Worm (Caenorhabditis elegans): Measurements from ENCODE around the gene rpoa-49.

rpoa-49 gene

ce11 chrII:24559-24998 lies 20.3 kb upstream of the rpoa-49 start, which contains the start of gene enee-1 (continued):
- TF ChIP-seq ceh-9 (tag; optimal IDR thresholded peaks at IDR 0.05): no peak
- no peak for TF ChIP-seq sea-2 (GFP tag; optimal IDR thresholded peaks at IDR 0.05)
- peak; percentile 46 for TF ChIP-seq pqm-1 (tag; optimal IDR thresholded peaks at IDR 0.05)
- no peak for TF ChIP-seq unc-62 (GFP tag; optimal IDR thresholded peaks at IDR 0.05)
- no peak for TF ChIP-seq ZK546.5 (tag; optimal IDR thresholded peaks at IDR 0.05)
- peak; percentile 49 for TF ChIP-seq fos-1 (tag; optimal IDR thresholded peaks at IDR 0.05)
- TF ChIP-seq eor-1 (tag; optimal IDR thresholded peaks at IDR 0.05): no peak
- TF ChIP-seq aly-2 (tag; optimal IDR thresholded peaks at IDR 0.05): no peak
- TF ChIP-seq lin-15B (tag; optimal IDR thresholded peaks at IDR 0.05): peak; percentile 90
- peak; percentile 79 for TF ChIP-seq ztf-4 (tag; optimal IDR thresholded peaks at IDR 0.05)
- TF ChIP-seq lsy-12 (tag; optimal IDR thresholded peaks at IDR 0.05): peak; percentile 77
- no peak for TF ChIP-seq fkh-2 (tag; optimal IDR thresholded peaks at IDR 0.05)
- peak; percentile 90 for TF ChIP-seq nfya-1 (tag; optimal IDR thresholded peaks at IDR 0.05; ENCODE audit: insufficient read depth)
- no peak for TF ChIP-seq egl-27 (tag; optimal IDR thresholded peaks at IDR 0.05)
- no peak for TF ChIP-seq nhr-12 (tag; optimal IDR thresholded peaks at IDR 0.05)
- peak; percentile 93 for TF ChIP-seq pha-4 (tag; optimal IDR thresholded peaks at IDR 0.05)
- TF ChIP-seq snpc-4 (tag; optimal IDR thresholded peaks at IDR 0.05): peak; percentile 74
- TF ChIP-seq elt-2 (tag; optimal IDR thresholded peaks at IDR 0.05): peak; percentile 42
- no peak for TF ChIP-seq elt-3 (tag; optimal IDR thresholded peaks at IDR 0.05)
- TF ChIP-seq mml-1 (tag; optimal IDR thresholded peaks at IDR 0.05): no peak

- TF ChIP-seq daf-12 (tag; optimal IDR thresholded peaks at IDR 0.05) (no peak), nhr-28 (tag; optimal IDR thresholded peaks at IDR 0.05) (no peak), ceh-9 (tag; optimal IDR thresholded peaks at IDR 0.05) (no peak), nhr-25 (tag; optimal IDR thresholded peaks at IDR 0.05) (peak; percentile 62)
Observed at ce11 chrII:28283-28682, 16.6 kb upstream of the rpoa-49 start, which contains the start of gene F23F1.4. Gene F23F1.4, minus strand, starts transcription at chrII:28423.

- no peak for TF ChIP-seq ceh-28 (tag; optimal IDR thresholded peaks at IDR 0.05)
- TF ChIP-seq mml-1 (tag; optimal IDR thresholded peaks at IDR 0.05): no peak
- TF ChIP-seq hmg-11 (tag; optimal IDR thresholded peaks at IDR 0.05): no peak
- peak; percentile 45 for TF ChIP-seq nhr-25 (tag; optimal IDR thresholded peaks at IDR 0.05)
Observed at ce11 chrII:29578-29977, 15.3 kb upstream of the rpoa-49 start.

- TF ChIP-seq lin-15B (tag; optimal IDR thresholded peaks at IDR 0.05): peak; percentile 38
- no peak for TF ChIP-seq pha-4 (tag; optimal IDR thresholded peaks at IDR 0.05)
- peak; percentile 2 for TF ChIP-seq lin-39 (tag; optimal IDR thresholded peaks at IDR 0.05)
- TF ChIP-seq nhr-43 (tag; optimal IDR thresholded peaks at IDR 0.05; ENCODE audit: poor library complexity, severe bottlenecking): no peak
- peak; percentile 58 for TF ChIP-seq R02D3.7 (tag; optimal IDR thresholded peaks at IDR 0.05)
- TF ChIP-seq nfya-1 (tag; optimal IDR thresholded peaks at IDR 0.05; ENCODE audit: insufficient read depth): peak; percentile 41
- TF ChIP-seq daf-12 (tag; optimal IDR thresholded peaks at IDR 0.05): no peak
- no peak for TF ChIP-seq fos-1 (tag; optimal IDR thresholded peaks at IDR 0.05)
- TF ChIP-seq ceh-28 (tag; optimal IDR thresholded peaks at IDR 0.05): peak; percentile 44
Observed at ce11 chrII:31521-31920, 13.3 kb upstream of the rpoa-49 start, which contains the start of the genes F23F1.5 and fbxc-54. Gene F23F1.5, minus strand, starts transcription at chrII:31584. Gene fbxc-54, plus strand, starts transcription at chrII:31719.

ce11 chrII:33904-34303 lies 10.9 kb upstream of the rpoa-49 start, which contains the start of gene F23F1.2:
Gene F23F1.2, plus strand, starts transcription at chrII:34204.
- TF ChIP-seq eor-1 (tag; optimal IDR thresholded peaks at IDR 0.05) (no peak), mdl-1 (tag; optimal IDR thresholded peaks at IDR 0.05) (no peak), unc-62 (GFP tag; optimal IDR thresholded peaks at IDR 0.05) (no peak), ceh-28 (tag; optimal IDR thresholded peaks at IDR 0.05) (no peak), nhr-237 (tag; optimal IDR thresholded peaks at IDR 0.05) (no peak)

- TF ChIP-seq elt-2 (tag; optimal IDR thresholded peaks at IDR 0.05) (no peak), nhr-76 (tag; optimal IDR thresholded peaks at IDR 0.05) (no peak), nfya-1 (tag; optimal IDR thresholded peaks at IDR 0.05; ENCODE audit: insufficient read depth) (no peak), lin-15B (tag; optimal IDR thresholded peaks at IDR 0.05) (no peak), daf-12 (tag; optimal IDR thresholded peaks at IDR 0.05) (no peak), nhr-43 (tag; optimal IDR thresholded peaks at IDR 0.05; ENCODE audit: poor library complexity, severe bottlenecking) (no peak), R02D3.7 (tag; optimal IDR thresholded peaks at IDR 0.05) (no peak), pqm-1 (tag; optimal IDR thresholded peaks at IDR 0.05) (no peak), nhr-67 (tag; optimal IDR thresholded peaks at IDR 0.05) (no peak), zag-1 (tag; optimal IDR thresholded peaks at IDR 0.05) (no peak), pha-4 (tag; optimal IDR thresholded peaks at IDR 0.05) (no peak), nhr-25 (tag; optimal IDR thresholded peaks at IDR 0.05) (no peak), tbx-2 (tag; optimal IDR thresholded peaks at IDR 0.05) (no peak), ceh-82 (tag; optimal IDR thresholded peaks at IDR 0.05) (no peak), nhr-12 (tag; optimal IDR thresholded peaks at IDR 0.05) (no peak), nhr-237 (tag; optimal IDR thresholded peaks at IDR 0.05) (no peak), hmg-11 (tag; optimal IDR thresholded peaks at IDR 0.05) (no peak), mml-1 (tag; optimal IDR thresholded peaks at IDR 0.05) (no peak)
Observed at ce11 chrII:37213-37612, 7.6 kb upstream of the rpoa-49 start, which contains the start of gene F23F1.6. Gene F23F1.6, minus strand, starts transcription at chrII:37313.
